Worm (Caenorhabditis elegans): ENCODE data around the gene ser-4.

Gene ser-4

DNA sequence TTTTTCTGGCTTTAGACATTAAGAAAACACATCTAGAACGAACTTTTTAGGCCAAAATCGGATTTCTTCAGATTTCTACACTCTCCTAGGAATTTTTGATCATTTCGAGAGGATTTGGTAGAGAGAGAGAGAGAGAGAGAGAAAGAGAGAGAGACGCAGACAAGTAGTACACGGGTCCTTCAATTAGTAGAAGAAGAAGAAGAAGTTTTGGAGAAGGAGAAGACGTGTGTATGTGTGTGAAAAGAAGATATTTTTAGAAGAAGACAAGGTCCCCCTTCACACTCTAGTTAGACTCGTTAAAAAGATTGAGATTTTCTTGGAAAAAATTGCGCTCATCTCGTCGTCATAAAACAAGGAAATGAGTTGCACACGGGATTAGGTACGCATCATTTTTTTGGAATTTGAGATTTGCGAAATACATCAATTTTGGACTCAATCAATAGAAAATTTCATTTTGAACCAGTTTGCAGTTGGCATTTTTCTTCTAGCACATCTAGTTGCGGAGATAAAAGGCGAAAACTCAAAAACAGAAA, 10.7 kb upstream of the ser-4 start:
- TF ChIP-seq elt-3 (tag; optimal IDR thresholded peaks at IDR 0.05) (no peak), ces-1 (GFP tag; optimal IDR thresholded peaks at IDR 0.05) (peak; percentile 77)

DNA sequence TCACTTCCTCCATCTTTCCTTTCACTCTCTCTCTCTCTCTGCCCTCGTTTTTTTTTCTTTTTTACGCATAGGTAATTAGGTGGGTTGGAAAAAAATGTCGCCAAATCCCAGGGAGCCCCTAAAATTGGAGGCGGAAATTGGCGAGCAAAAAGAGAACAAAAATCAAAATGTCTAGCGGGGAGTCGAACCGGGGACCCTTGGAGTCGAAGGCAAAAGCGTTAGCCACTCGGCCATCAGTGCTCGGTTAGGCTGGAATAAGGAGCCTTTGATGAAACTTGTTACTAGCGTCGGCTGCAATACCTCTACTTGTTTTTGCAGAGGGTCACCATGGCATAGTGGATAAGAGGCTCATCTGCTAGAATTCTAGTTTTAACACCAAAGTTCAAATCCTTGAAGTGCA, 10.2 kb upstream of the ser-4 start:
- no peak for TF ChIP-seq unc-120 (tag; optimal IDR thresholded peaks at IDR 0.05; ENCODE audit: poor library complexity, severe bottlenecking)
- TF ChIP-seq nhr-2 (tag; optimal IDR thresholded peaks at IDR 0.05) = no peak
- no peak for TF ChIP-seq mab-5 (tag; optimal IDR thresholded peaks at IDR 0.05)
- TF ChIP-seq nhr-237 (tag; optimal IDR thresholded peaks at IDR 0.05) = no peak
- no peak for TF ChIP-seq ztf-11 (tag; optimal IDR thresholded peaks at IDR 0.05)
- TF ChIP-seq elt-3 (tag; optimal IDR thresholded peaks at IDR 0.05) = no peak
- no peak for TF ChIP-seq drap-1 (GFP tag; optimal IDR thresholded peaks at IDR 0.05)
- TF ChIP-seq tbx-8 (GFP tag; optimal IDR thresholded peaks at IDR 0.05) = no peak
- TF ChIP-seq zip-8 (tag; optimal IDR thresholded peaks at IDR 0.05) = no peak
- no peak for TF ChIP-seq lsy-2 (tag; optimal IDR thresholded peaks at IDR 0.05)
- no peak for TF ChIP-seq nhr-28 (tag; optimal IDR thresholded peaks at IDR 0.05)

DNA sequence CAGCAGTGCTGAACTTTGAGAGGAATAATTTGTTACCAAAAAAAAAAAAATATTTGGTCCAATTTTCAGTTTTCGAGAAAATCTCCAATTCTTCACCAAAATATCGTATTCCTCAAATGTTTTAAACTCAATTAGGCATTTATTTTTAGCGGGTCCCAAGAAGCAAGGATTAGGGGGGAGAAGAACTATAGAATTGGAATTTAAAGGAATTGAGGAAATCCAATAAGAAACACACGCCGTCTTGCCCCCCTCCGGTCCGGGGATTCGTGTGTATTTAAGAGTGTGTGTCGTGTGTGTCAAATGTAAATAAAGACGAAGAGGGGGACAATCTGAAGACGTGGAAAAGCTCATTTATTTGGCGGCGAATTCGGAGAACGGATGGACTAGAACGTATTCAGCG, 511 bp upstream of the ser-4 start:
- TF ChIP-seq ces-1 (GFP tag; optimal IDR thresholded peaks at IDR 0.05) = peak; percentile 86
- TF ChIP-seq flh-1 (GFP tag; optimal IDR thresholded peaks at IDR 0.05) = no peak
- no peak for TF ChIP-seq lin-32 (GFP tag; optimal IDR thresholded peaks at IDR 0.05)
- TF ChIP-seq mls-2 (tag; optimal IDR thresholded peaks at IDR 0.05) = no peak
- no peak for TF ChIP-seq sptf-1 (tag; optimal IDR thresholded peaks at IDR 0.05)
- TF ChIP-seq unc-62 (GFP tag; optimal IDR thresholded peaks at IDR 0.05) = no peak
- no peak for TF ChIP-seq hlh-1 (tag; optimal IDR thresholded peaks at IDR 0.05)

DNA sequence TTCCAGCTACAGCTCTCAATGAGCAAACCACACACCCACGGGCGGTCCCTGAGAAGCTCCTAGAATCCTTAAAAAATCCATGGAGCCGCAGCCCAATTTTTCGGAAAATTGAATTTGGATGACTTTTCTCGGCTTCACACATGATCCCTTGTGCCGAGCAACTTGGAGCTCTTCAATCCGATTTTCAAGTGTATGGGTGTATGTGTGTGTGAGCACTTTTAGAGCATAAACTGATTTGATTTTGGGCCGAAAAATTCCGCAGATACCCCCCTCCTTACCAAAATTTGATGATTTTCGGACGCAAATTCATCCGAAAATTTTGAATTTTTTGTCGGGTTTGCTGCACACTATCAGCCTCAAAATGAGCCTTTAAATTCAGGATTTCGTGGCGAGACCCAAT, 1.1 kb downstream of the ser-4 start:
- no peak for TF ChIP-seq nhr-28 (tag; optimal IDR thresholded peaks at IDR 0.05)
- peak; percentile 46 for TF ChIP-seq ces-1 (GFP tag; optimal IDR thresholded peaks at IDR 0.05)

DNA sequence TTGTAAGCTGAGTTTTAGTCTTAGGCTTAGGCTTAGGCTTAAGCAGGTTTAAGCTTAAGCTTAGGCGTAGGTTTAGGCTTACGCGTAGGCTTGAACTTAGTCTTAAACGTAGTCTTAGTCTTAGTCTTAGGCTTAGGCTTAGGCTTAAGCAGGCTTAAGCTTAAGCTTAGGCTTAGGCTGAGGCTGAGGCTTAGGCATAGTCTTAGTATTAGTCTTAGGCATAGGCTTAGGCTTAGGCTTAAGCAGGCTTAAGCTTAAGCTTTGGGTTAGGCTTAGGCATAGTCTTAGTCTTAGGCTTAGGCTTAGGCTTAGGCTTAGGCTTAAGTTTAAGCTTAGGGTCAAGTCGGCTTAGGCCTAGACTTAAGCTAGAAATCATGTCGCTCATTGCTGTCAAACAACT, 14.1 kb downstream of the ser-4 start:
- TF ChIP-seq ham-2 (GFP tag; optimal IDR thresholded peaks at IDR 0.05) (peak; percentile 63), nhr-76 (tag; optimal IDR thresholded peaks at IDR 0.05) (no peak)

DNA sequence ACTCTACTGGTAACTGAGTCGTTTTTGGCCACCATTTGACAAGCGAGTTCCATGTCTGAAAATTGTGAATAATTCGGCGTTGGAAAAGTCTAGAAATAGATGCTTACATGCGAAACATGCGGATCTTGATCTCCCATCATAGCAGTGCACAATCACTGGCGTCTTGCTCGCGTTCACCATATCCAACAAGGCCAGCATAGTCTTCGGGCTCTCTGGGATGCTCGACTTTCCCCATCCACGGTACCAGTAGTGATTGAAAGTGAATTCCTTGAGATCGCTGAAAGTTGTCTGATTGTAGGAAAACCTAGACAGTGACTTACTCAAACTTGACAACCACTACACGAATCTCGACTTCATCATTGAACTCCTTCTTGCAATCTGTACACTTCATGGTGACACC, 15.1 kb downstream of the ser-4 start:
- TF ChIP-seq unc-120 (tag; optimal IDR thresholded peaks at IDR 0.05; ENCODE audit: poor library complexity, severe bottlenecking) (no peak), blmp-1 (tag; optimal IDR thresholded peaks at IDR 0.05) (no peak), lin-13 (tag; optimal IDR thresholded peaks at IDR 0.05) (no peak), ceh-43 (GFP tag; optimal IDR thresholded peaks at IDR 0.05) (no peak), nhr-28 (tag; optimal IDR thresholded peaks at IDR 0.05) (no peak), drap-1 (GFP tag; optimal IDR thresholded peaks at IDR 0.05) (no peak), M03D4.4 (tag; optimal IDR thresholded peaks at IDR 0.05) (no peak), ztf-11 (tag; optimal IDR thresholded peaks at IDR 0.05) (no peak), sptf-1 (tag; optimal IDR thresholded peaks at IDR 0.05) (no peak), ceh-83 (GFP tag; optimal IDR thresholded peaks at IDR 0.05) (no peak), nhr-237 (tag; optimal IDR thresholded peaks at IDR 0.05) (no peak), elt-3 (tag; optimal IDR thresholded peaks at IDR 0.05) (no peak), mep-1 (tag; optimal IDR thresholded peaks at IDR 0.05) (no peak)

DNA sequence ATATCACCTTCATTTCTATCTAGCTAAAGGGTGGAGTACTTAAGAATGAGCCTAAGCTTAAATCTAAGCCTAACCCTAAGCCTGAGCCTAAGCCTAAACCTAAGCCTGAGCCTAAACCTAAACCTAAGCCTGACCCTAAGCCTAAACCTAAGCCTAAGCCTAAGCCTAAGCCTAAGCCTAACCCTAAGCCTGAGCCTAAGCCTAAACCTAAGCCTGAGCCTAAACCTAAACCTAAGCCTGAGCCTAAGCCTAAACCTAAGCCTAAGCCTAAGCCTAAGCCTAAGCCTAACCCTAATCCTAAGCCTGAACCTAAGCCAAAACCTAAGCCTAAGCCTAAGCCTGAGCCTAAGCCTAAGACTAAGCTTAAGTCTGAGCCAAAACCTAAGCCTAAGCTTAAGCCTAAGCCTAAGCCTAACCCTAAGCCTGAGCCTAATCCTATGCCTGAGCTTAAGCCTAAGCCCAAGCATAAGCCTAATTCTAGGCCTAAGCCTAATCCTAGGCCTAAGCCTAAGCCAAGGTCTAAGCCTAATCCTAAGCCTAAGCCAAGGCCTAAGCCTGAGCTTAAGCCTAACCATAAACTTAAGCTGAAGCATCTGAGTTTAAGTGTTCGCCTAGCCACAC, 18.8 kb downstream of the ser-4 start:
- TF ChIP-seq nhr-76 (tag; optimal IDR thresholded peaks at IDR 0.05) (no peak), ceh-39 (tag; optimal IDR thresholded peaks at IDR 0.05) (no peak), lin-32 (GFP tag; optimal IDR thresholded peaks at IDR 0.05) (no peak), hlh-1 (tag; optimal IDR thresholded peaks at IDR 0.05) (no peak), M03D4.4 (tag; optimal IDR thresholded peaks at IDR 0.05) (no peak), pha-4 (tag; optimal IDR thresholded peaks at IDR 0.05) (no peak), flh-1 (GFP tag; optimal IDR thresholded peaks at IDR 0.05) (no peak), elt-3 (tag; optimal IDR thresholded peaks at IDR 0.05) (no peak), cnd-1 (tag; optimal IDR thresholded peaks at IDR 0.05) (no peak)

All from whole organism, mixed stage, embryonic.